Worm (Caenorhabditis elegans) whole organism, L3 larva: Measurements from ENCODE around the gene Y51B9A.9.

ENCODE experiments used
- ZK546.5 ChIP-seq: sonication (generic microtip); optimal IDR thresholded peaks from 2 replicates; lab custom pipeline; 2017; ENCODE audit warnings: missing biosample characterization, missing genetic modification characterization
- ceh-82 ChIP-seq: fragments of 150-350 bp; optimal IDR thresholded peaks from 2 replicates; lab custom pipeline; 2014; ENCODE audit warnings: missing biosample characterization, missing genetic modification characterization
- egl-27 ChIP-seq: sonication (generic microtip); optimal IDR thresholded peaks from 4 replicates; lab custom pipeline; 2017; ENCODE audit warnings: missing biosample characterization, missing genetic modification reagents, missing genetic modification characterization
- elt-3 ChIP-seq, 3 experiments: fragments of 150-350 bp in 1 of 3; sonication (generic microtip) in 2 of 3; optimal IDR thresholded peaks; 2 replicates in 2 of 3; 4 replicates in 1 of 3; lab custom pipeline; 2014 to 2017; ENCODE audit warnings: missing biosample characterization in 3 of 3, missing genetic modification characterization in 3 of 3
- eor-1 ChIP-seq, 2 experiments: fragments of 150-350 bp; optimal IDR thresholded peaks; 2 replicates each; lab custom pipeline; 2014 to 2018; ENCODE audit warnings: missing biosample characterization in 2 of 2, missing genetic modification characterization in 2 of 2
- fos-1 ChIP-seq: fragments of 150-350 bp; optimal IDR thresholded peaks from 2 replicates; lab custom pipeline; 2014; ENCODE audit warnings: missing biosample characterization, missing genetic modification characterization
- lin-39 ChIP-seq: fragments of 150-350 bp; optimal IDR thresholded peaks from 2 replicates; lab custom pipeline; 2018; ENCODE audit warnings: missing biosample characterization, missing genetic modification reagents, missing genetic modification characterization
- nhr-67 ChIP-seq: fragments of 150-350 bp; optimal IDR thresholded peaks from 2 replicates; lab custom pipeline; 2014; ENCODE audit warnings: missing biosample characterization, missing genetic modification characterization
- pqm-1 ChIP-seq: fragments of 150-350 bp; optimal IDR thresholded peaks from 2 replicates; lab custom pipeline; 2017; ENCODE audit warnings: missing biosample characterization, missing genetic modification characterization, inconsistent platforms
- snpc-4 ChIP-seq: fragments of 150-350 bp; optimal IDR thresholded peaks from 2 replicates; lab custom pipeline; 2014; ENCODE audit warnings: missing biosample characterization, missing genetic modification characterization
- unc-62 ChIP-seq: fragments of 150-350 bp; sonication (generic microtip); optimal IDR thresholded peaks from 4 replicates; lab custom pipeline; 2014; ENCODE audit warnings: missing biosample characterization, missing genetic modification reagents, missing genetic modification characterization

DNA sequence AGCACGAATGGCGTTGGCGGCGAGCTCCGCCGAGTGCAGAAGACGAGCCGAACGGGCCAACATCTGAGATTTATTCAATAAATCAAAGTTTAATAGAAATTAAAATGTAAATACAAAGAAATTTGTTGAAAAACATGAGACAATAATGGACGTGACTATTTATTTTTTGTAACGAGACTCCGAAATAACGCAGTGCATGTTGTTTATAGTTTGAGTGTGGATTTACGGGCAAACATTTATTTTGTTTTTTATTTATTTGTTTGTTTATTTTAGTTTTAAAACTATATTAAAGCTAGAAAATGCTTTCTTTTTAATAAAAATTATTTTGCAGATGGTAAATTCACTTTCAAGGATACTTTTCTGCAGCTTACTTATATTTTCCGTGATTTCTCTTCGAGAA is 44.7 kb downstream of the Y51B9A.9 start, which contains the start of the genes sdhb-1 and cup-15:
- TF ChIP-seq lin-39 (tag; lab: Kevin White, UChicago) (no peak), snpc-4 (tag; lab: Kevin White, UChicago) (no peak), egl-27 (no peak), nhr-67 (no peak), unc-62 (GFP tag; lab: Kevin White, UChicago) (no peak), pqm-1 (no peak), ZK546.5 (no peak), fos-1 (tag; lab: Kevin White, UChicago) (no peak), eor-1 (tag; optimal IDR thresholded peaks at IDR 0.05; lab: Kevin White, UChicago) (no peak), ceh-82 (tag; lab: Kevin White, UChicago) (no peak), elt-3 (tag; optimal IDR thresholded peaks at IDR 0.05; lab: Kevin White, UChicago) (no peak)
